Worm (Caenorhabditis elegans) whole organism, L4 larva: ENCODE results near the gene C33B4.5.
A peak's percentile ranks its signal among the peaks of the same experiment; 100 is the strongest.

Experiments
- F37D6.2 ChIP-seq: sonication (generic microtip); optimal IDR thresholded peaks from 2 replicates; lab custom pipeline; 2016; ENCODE audit warnings: mild to moderate bottlenecking, missing genetic modification characterization, missing compliant biosample characterization
- T26A8.4 ChIP-seq: fragments of 200-800 bp; sonication (Bioruptor generic); IDR thresholded peaks from 2 replicates; pipeline ENCODE4 v1.3.6; 2022; ENCODE audit warnings: missing genetic modification characterization, missing compliant biosample characterization
- Y105C5A.15 ChIP-seq: fragments of 200-800 bp; sonication (Bioruptor generic); IDR thresholded peaks from 2 replicates; pipeline ENCODE4 v1.3.6; 2022; ENCODE audit warnings: missing genetic modification characterization, missing compliant biosample characterization
- aha-1 ChIP-seq: fragments of 150-350 bp; peaks from one replicate; lab custom pipeline; 2014; ENCODE audit warnings: missing biosample characterization, missing genetic modification characterization
- arid-1 ChIP-seq: fragments of 200-800 bp; sonication (Bioruptor generic); conservative IDR thresholded peaks from 2 replicates; pipeline ENCODE4 v1.3.6; 2022; ENCODE audit warnings: missing genetic modification reagents, missing genetic modification characterization, missing compliant biosample characterization
- attf-4 ChIP-seq: sonication (generic microtip); optimal IDR thresholded peaks from 3 replicates; lab custom pipeline; 2017; ENCODE audit warnings: missing biosample characterization, missing genetic modification characterization
- ceh-44 ChIP-seq: fragments of 200-800 bp; sonication (Bioruptor generic); IDR thresholded peaks from 2 replicates; pipeline ENCODE4 v1.3.6; 2022; ENCODE audit warnings: missing genetic modification reagents, missing genetic modification characterization, missing compliant biosample characterization
- ceh-62 ChIP-seq: sonication (generic microtip); optimal IDR thresholded peaks from 2 replicates; lab custom pipeline; 2017; ENCODE audit warnings: missing biosample characterization, missing genetic modification characterization
- ceh-82 ChIP-seq: sonication (generic microtip); optimal IDR thresholded peaks from 2 replicates; lab custom pipeline; 2017; ENCODE audit warnings: missing biosample characterization, missing genetic modification characterization
- ctbp-1 ChIP-seq: fragments of 200-800 bp; sonication (Bioruptor generic); IDR thresholded peaks from 2 replicates; pipeline ENCODE4 v1.3.6; 2022; ENCODE audit warnings: missing genetic modification reagents, missing genetic modification characterization, missing compliant biosample characterization
- dpl-1 ChIP-seq: fragments of 150-350 bp; optimal IDR thresholded peaks from 2 replicates; lab custom pipeline; 2014; ENCODE audit warnings: missing biosample characterization, missing genetic modification reagents, missing genetic modification characterization
- fkh-10 ChIP-seq: fragments of 150-350 bp; optimal IDR thresholded peaks from 2 replicates; lab custom pipeline; 2014; ENCODE audit warnings: missing biosample characterization, missing genetic modification reagents, missing genetic modification characterization
- fos-1 ChIP-seq: fragments of 150-350 bp; optimal IDR thresholded peaks from 2 replicates; lab custom pipeline; 2014; ENCODE audit warnings: missing biosample characterization, missing genetic modification characterization
- hif-1 ChIP-seq, 2 experiments: sonication (generic microtip); optimal IDR thresholded peaks; 2 replicates each; lab custom pipeline; 2016 to 2017; ENCODE audit warnings: missing compliant biosample characterization in 2 of 2, missing genetic modification characterization in 2 of 2, missing genetic modification reagents in 2 of 2, missing genotype in 2 of 2, mild to moderate bottlenecking in 1 of 2
- hlh-11 ChIP-seq: fragments of 200-800 bp; sonication (Bioruptor generic); optimal IDR thresholded peaks from 2 replicates; lab custom pipeline; 2018; ENCODE audit warnings: mild to moderate bottlenecking, missing genetic modification characterization, missing compliant biosample characterization
- lin-38 ChIP-seq: fragments of 200-800 bp; sonication (Bioruptor generic); IDR thresholded peaks from 2 replicates; pipeline ENCODE4 v1.3.6; 2022; ENCODE audit warnings: missing genetic modification reagents, missing genetic modification characterization, missing compliant biosample characterization
- lsy-2 ChIP-seq, 2 experiments: fragments of 150-350 bp in 1 of 2; sonication (generic microtip) in 1 of 2; optimal IDR thresholded peaks; 2 replicates each; lab custom pipeline; 2014 to 2017; ENCODE audit warnings: missing biosample characterization in 2 of 2, missing genetic modification characterization in 2 of 2
- mep-1 ChIP-seq: fragments of 150-350 bp; sonication (generic microtip); optimal IDR thresholded peaks from 3 replicates; lab custom pipeline; 2014; ENCODE audit warnings: missing biosample characterization, missing genetic modification characterization
- mes-2 ChIP-seq: sonication (generic microtip); optimal IDR thresholded peaks from 2 replicates; lab custom pipeline; 2016; ENCODE audit warnings: missing genotype, mild to moderate bottlenecking, missing genetic modification characterization, missing compliant biosample characterization; ENCODE audit not compliant: poor library complexity, severe bottlenecking
- mxl-2 ChIP-seq: fragments of 200-800 bp; sonication (Bioruptor generic); conservative IDR thresholded peaks from 2 replicates; pipeline ENCODE4 v1.3.6; 2022; ENCODE audit warnings: missing genetic modification reagents, missing genetic modification characterization, missing compliant biosample characterization
- nhr-28 ChIP-seq: fragments of 150-350 bp; optimal IDR thresholded peaks from 2 replicates; lab custom pipeline; 2014; ENCODE audit warnings: missing biosample characterization, missing genetic modification characterization
- nhr-41 ChIP-seq: fragments of 200-800 bp; sonication (Bioruptor generic); IDR thresholded peaks from 2 replicates; pipeline ENCODE4 v1.3.6; 2022; ENCODE audit warnings: missing genetic modification reagents, missing genetic modification characterization, missing compliant biosample characterization
- nhr-42 ChIP-seq: fragments of 200-800 bp; sonication (Bioruptor generic); IDR thresholded peaks from 2 replicates; pipeline ENCODE4 v1.3.6; 2022; ENCODE audit warnings: missing genetic modification characterization, missing compliant biosample characterization
- rbr-2 ChIP-seq: sonication (generic microtip); optimal IDR thresholded peaks from 2 replicates; lab custom pipeline; 2016; ENCODE audit warnings: missing genotype, missing genetic modification characterization, missing compliant biosample characterization
- set-16 ChIP-seq: fragments of 200-800 bp; sonication (Bioruptor generic); IDR thresholded peaks from 2 replicates; pipeline ENCODE4 v1.3.6; 2022; ENCODE audit warnings: missing genetic modification reagents, missing genetic modification characterization, missing compliant biosample characterization
- snpc-4 ChIP-seq: fragments of 150-350 bp; optimal IDR thresholded peaks from 2 replicates; lab custom pipeline; 2014; ENCODE audit warnings: missing biosample characterization, missing genetic modification characterization
- spr-3 ChIP-seq: fragments of 200-800 bp; sonication (Bioruptor generic); optimal IDR thresholded peaks from 2 replicates; lab custom pipeline; 2018; ENCODE audit warnings: mild to moderate bottlenecking, missing genetic modification characterization, missing compliant biosample characterization
- tra-1 ChIP-seq: fragments of 200-800 bp; sonication (Bioruptor generic); IDR thresholded peaks from 2 replicates; pipeline ENCODE4 v1.3.6; 2022; ENCODE audit warnings: missing genetic modification reagents, missing genetic modification characterization, missing compliant biosample characterization
- unc-130 ChIP-seq: sonication (generic microtip); optimal IDR thresholded peaks from 2 replicates; lab custom pipeline; 2016; ENCODE audit warnings: missing genetic modification reagents, missing genetic modification characterization, missing compliant biosample characterization
- unc-62 ChIP-seq, 3 experiments: fragments of 150-350 bp in 1 of 3; sonication (generic microtip); optimal IDR thresholded peaks in 2 of 3; peaks in 1 of 3; 1 replicate in 1 of 3; 2 replicates in 2 of 3; lab custom pipeline; 2014 to 2017; ENCODE audit warnings: missing biosample characterization in 3 of 3, missing genetic modification characterization in 3 of 3, missing genetic modification reagents in 3 of 3, missing genotype in 1 of 3
- vab-7 ChIP-seq: fragments of 200-800 bp; sonication (Bioruptor generic); IDR thresholded peaks from 2 replicates; pipeline ENCODE4 v1.3.6; 2022; ENCODE audit warnings: missing genetic modification reagents, missing genetic modification characterization, missing compliant biosample characterization

The C33B4.5 gene

DNA sequence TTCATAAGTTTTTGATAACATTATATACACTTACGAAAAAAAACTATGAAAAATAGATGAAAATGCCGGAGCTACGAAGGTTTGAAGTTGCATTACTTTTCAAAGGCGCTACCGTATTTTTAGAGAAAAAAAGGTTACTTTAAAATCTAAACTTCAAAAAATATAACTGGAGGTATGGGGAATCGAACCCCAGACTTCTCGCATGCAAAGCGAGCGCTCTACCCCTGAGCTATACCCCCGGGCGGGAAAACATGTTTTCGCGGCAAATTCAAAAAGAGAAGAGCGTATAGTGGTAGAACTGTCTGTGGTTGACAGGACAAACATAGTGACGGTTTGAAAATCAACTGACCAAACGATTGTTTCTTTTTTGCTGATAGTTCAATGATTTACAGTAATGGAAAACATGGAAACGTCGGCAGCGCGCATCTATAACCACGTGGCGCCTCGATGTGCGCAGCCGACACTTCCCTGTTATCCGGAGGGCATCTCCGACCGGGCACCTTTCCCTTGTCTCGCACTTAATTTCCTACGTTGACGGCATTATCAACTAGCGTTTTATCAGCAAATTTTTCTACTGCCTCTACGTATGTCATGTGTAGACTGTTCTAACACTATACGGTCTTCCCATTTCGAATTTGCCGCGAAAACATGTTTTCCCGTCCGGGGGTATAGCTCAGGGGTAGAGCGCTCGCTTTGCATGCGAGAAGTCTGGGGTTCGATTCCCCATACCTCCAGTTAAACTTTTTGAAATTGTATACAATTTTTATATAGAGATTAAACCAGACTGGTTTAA is 49.1 kb upstream of the C33B4.5 start (continued):
- no peak for TF ChIP-seq ctbp-1 (GFP tag; lab: Robert Waterston, UW)
- TF ChIP-seq dpl-1: peak; percentile 25
- TF ChIP-seq vab-7 (GFP tag; lab: Robert Waterston, UW): peak; percentile 64
- no peak for TF ChIP-seq nhr-41 (GFP tag; lab: Robert Waterston, UW)
- peak; percentile 80 for TF ChIP-seq arid-1 (GFP tag; lab: Robert Waterston, UW)
- peak; percentile 10 for TF ChIP-seq nhr-28
- no peak for TF ChIP-seq snpc-4
- TF ChIP-seq mes-2 (tag; lab: Kevin White, UChicago): peak; percentile 15
- TF ChIP-seq unc-62 (GFP tag; optimal IDR thresholded peaks at IDR 0.05 in 1 of 2; lab: Kevin White, UChicago): peak in 1 of 2 experiments; percentile 90
- no peak for TF ChIP-seq unc-62 (tag; optimal IDR thresholded peaks at IDR 0.05; lab: Kevin White, UChicago)
- 0 out of 2 replicates have a peak, but pooled peaks have one; percentile 15 for TF ChIP-seq set-16 (GFP tag; lab: Robert Waterston, UW)
- no peak for TF ChIP-seq F37D6.2
- peak; percentile 84; the same call in 1 of the 2 replicates for TF ChIP-seq Y105C5A.15
- TF ChIP-seq nhr-42: 0 out of 2 replicates have a peak, but pooled peaks have one; percentile 34
- no peak for TF ChIP-seq attf-4 (tag; lab: Kevin White, UChicago)
- no peak for TF ChIP-seq unc-130 (GFP tag; lab: Kevin White, UChicago)
- TF ChIP-seq lin-38: peak; percentile 64
- TF ChIP-seq tra-1: peak; percentile 48; the same call in 1 of the 2 replicates
- TF ChIP-seq, all 104 proteins: peak for 32

DNA sequence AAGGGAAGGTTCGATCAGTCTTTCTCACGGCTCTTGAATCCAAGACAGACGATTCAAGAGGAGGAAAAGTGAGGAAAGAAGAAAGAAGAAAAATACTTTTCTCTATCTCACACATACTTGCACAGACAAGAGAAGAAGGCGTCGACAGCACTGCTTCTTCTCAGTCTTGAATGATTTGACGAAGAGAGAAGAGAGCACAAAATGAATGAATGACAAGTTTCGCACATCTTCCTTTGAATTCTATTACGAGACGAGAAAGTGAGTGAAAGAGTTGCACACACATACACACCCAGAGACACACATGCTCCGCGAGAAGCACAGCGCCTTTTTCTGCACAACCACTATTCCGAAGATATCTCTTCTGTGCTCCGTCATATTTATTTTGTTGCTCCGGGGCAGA is 47.5 kb upstream of the C33B4.5 start:
- TF ChIP-seq rbr-2: peak; percentile 2
- TF ChIP-seq unc-62 (GFP tag; optimal IDR thresholded peaks at IDR 0.05 in 1 of 2; lab: Kevin White, UChicago): peak in 1 of 2 experiments; percentile 84
- no peak for TF ChIP-seq unc-62 (tag; optimal IDR thresholded peaks at IDR 0.05; lab: Kevin White, UChicago)
- TF ChIP-seq fkh-10: peak; percentile 90
- TF ChIP-seq ceh-62 (tag; lab: Kevin White, UChicago): no peak
- no peak for TF ChIP-seq dpl-1
- TF ChIP-seq lsy-2 (tag; optimal IDR thresholded peaks at IDR 0.05; lab: Kevin White, UChicago): peak in 1 of 2 experiments; percentile 8
- peak; percentile 80 for TF ChIP-seq aha-1 (tag; lab: Kevin White, UChicago)

DNA sequence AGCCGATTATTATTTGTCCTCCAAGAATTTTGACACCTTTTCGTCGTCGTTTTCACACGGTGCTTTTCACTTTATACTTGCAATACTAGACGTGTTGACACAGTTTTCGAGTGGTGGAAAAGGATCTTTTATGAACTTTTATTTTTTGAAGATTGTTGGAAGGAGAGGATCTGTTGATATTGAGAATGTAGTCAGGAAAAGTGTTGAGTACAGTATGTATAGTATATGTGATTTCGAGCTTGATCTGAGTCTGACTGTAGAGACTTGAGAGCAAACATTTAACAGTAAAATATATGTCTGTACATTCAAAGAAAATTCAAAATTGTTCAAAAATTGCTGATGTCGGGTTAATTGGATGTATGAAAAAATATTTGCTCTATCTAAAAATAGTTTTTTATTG is 47.0 kb upstream of the C33B4.5 start:
- TF ChIP-seq hif-1 (tag; optimal IDR thresholded peaks at IDR 0.05; lab: Kevin White, UChicago) (no peak), fos-1 (no peak), T26A8.4 (GFP tag; lab: Robert Waterston, UW) (peak; percentile 64; the same call in 1 of the 2 replicates), hlh-11 (tag; lab: Kevin White, UChicago) (no peak), nhr-41 (GFP tag; lab: Robert Waterston, UW) (no peak)

DNA sequence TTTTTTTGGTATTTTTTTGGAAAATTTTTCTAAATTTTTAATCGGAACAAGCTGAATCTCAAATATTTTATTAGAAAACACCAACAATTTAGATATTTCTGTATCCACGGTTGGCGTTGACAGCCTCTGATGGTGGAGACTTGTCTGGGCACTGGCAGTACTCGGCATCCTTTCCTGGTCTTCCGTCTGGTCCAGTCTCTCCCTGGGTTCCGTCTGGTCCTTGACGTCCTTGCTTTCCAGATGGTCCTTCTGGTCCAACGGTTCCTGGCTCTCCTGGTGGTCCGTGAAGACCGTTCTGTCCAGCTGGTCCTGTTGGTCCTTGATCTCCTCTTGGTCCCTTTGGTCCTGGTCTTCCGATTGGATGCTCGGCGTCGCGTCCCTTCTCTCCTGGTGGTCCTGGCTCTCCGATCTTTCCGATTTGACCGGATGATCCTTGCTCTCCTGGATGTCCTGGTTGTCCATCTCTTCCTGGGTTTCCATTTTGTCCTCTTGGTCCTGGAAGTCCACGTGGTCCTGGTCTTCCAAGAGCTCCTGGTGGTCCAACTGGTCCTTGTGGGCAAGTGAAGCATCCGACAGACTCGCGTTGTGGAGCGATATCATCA is 46.4 kb upstream of the C33B4.5 start:
- peak; percentile 91 for TF ChIP-seq aha-1 (tag; lab: Kevin White, UChicago)
- no peak for TF ChIP-seq ceh-82
- TF ChIP-seq ceh-44 (GFP tag; lab: Robert Waterston, UW): no peak
- TF ChIP-seq set-16 (GFP tag; lab: Robert Waterston, UW): peak; percentile 85
- 0 out of 2 replicates have a peak, but pooled peaks have one; percentile 5 for TF ChIP-seq mxl-2
- TF ChIP-seq mep-1: no peak
- peak; percentile 3 for TF ChIP-seq spr-3
